Fruit fly (Drosophila melanogaster) whole organism, embryonic: Measurements from ENCODE around the gene Polr3A.
A peak's percentile ranks its signal among the peaks of the same experiment; 100 is the strongest.

Source experiments
- Blimp-1 ChIP-seq: fragments of 200-800 bp; sonication (Bioruptor generic); optimal IDR thresholded peaks from 3 replicates; lab custom pipeline; 2018; ENCODE audit warnings: missing biosample characterization, missing genetic modification characterization, mild to moderate bottlenecking, moderate library complexity, missing genetic modification reagents
- BtbVII ChIP-seq: fragments of 200-800 bp; sonication (Bioruptor generic); optimal IDR thresholded peaks from 3 replicates; lab custom pipeline; 2017; ENCODE audit warnings: missing biosample characterization, mild to moderate bottlenecking, missing genetic modification characterization
- CG12744 ChIP-seq: fragments of 200-800 bp; sonication (Bioruptor generic); optimal IDR thresholded peaks from 2 replicates; lab custom pipeline; 2016; ENCODE audit warnings: missing biosample characterization, missing genetic modification characterization
- CG1647 ChIP-seq: fragments of 200-800 bp; sonication (Bioruptor generic); optimal IDR thresholded peaks from 3 replicates; lab custom pipeline; 2016; ENCODE audit warnings: missing biosample characterization, missing genetic modification characterization
- CG17186 ChIP-seq: fragments of 200-800 bp; sonication (Bioruptor generic); optimal IDR thresholded peaks from 3 replicates; lab custom pipeline; 2017; ENCODE audit warnings: missing biosample characterization, missing genetic modification reagents, missing genetic modification characterization
- CG17802 ChIP-seq: fragments of 200-800 bp; sonication (Bioruptor generic); optimal IDR thresholded peaks from 2 replicates; lab custom pipeline; 2018; ENCODE audit warnings: missing biosample characterization, mild to moderate bottlenecking, missing genetic modification characterization, moderate library complexity
- CG18599 ChIP-seq: fragments of 200-800 bp; sonication (Bioruptor generic); optimal IDR thresholded peaks from 3 replicates; lab custom pipeline; 2017; ENCODE audit warnings: missing biosample characterization, missing genetic modification characterization, mild to moderate bottlenecking, moderate library complexity, missing genetic modification reagents
- CG18764 ChIP-seq: fragments of 200-800 bp; sonication (Bioruptor generic); optimal IDR thresholded peaks from 3 replicates; lab custom pipeline; 2016; ENCODE audit warnings: missing biosample characterization, missing genetic modification characterization
- CG2116 ChIP-seq: fragments of 200-800 bp; sonication (Bioruptor generic); optimal IDR thresholded peaks from 3 replicates; lab custom pipeline; 2018; ENCODE audit warnings: missing biosample characterization, mild to moderate bottlenecking, missing genetic modification characterization
- CG30020 ChIP-seq: fragments of 200-800 bp; optimal IDR thresholded peaks from 2 replicates; lab custom pipeline; 2019; ENCODE audit warnings: missing biosample characterization, mild to moderate bottlenecking, missing genetic modification characterization, moderate library complexity
- CG31388 ChIP-seq: fragments of 200-800 bp; sonication (Bioruptor generic); optimal IDR thresholded peaks from 2 replicates; lab custom pipeline; 2016; ENCODE audit warnings: missing biosample characterization, missing genetic modification characterization
- CG32532 ChIP-seq: fragments of 200-800 bp; sonication (Bioruptor generic); IDR thresholded peaks from 2 replicates; pipeline ENCODE4 v1.3.6; 2022; ENCODE audit warnings: missing biosample characterization, missing genetic modification characterization
- CG33557 ChIP-seq: fragments of 200-800 bp; sonication (Bioruptor generic); optimal IDR thresholded peaks from 2 replicates; lab custom pipeline; 2019; ENCODE audit warnings: missing biosample characterization, mild to moderate bottlenecking, missing genetic modification characterization, moderate library complexity
- CG4328 ChIP-seq: fragments of 200-800 bp; sonication (Bioruptor generic); optimal IDR thresholded peaks from 3 replicates; lab custom pipeline; 2017; ENCODE audit warnings: missing biosample characterization, missing genetic modification reagents, missing genetic modification characterization
- CG4854 ChIP-seq: fragments of 200-800 bp; sonication (Bioruptor generic); optimal IDR thresholded peaks from 2 replicates; lab custom pipeline; 2016; ENCODE audit warnings: missing biosample characterization, missing genetic modification characterization, inconsistent platforms
- CG7357 ChIP-seq: fragments of 200-800 bp; sonication (Bioruptor generic); IDR thresholded peaks from 3 replicates; pipeline ENCODE4 v1.3.6; 2022; ENCODE audit warnings: missing biosample characterization, missing genetic modification characterization
- CG7786 ChIP-seq: fragments of 200-800 bp; sonication (Bioruptor generic); optimal IDR thresholded peaks from 2 replicates; lab custom pipeline; 2016; ENCODE audit warnings: missing biosample characterization, missing genetic modification characterization
- CG8944 ChIP-seq: fragments of 200-800 bp; sonication (Bioruptor generic); optimal IDR thresholded peaks from 3 replicates; lab custom pipeline; 2016; ENCODE audit warnings: missing biosample characterization, missing genetic modification characterization
- CG9215 ChIP-seq: fragments of 200-800 bp; sonication (Bioruptor generic); IDR thresholded peaks from 2 replicates; pipeline ENCODE4 v1.3.6; 2022; ENCODE audit warnings: missing biosample characterization, missing genetic modification characterization
- CG9876 ChIP-seq: fragments of 200-800 bp; sonication (Bioruptor generic); optimal IDR thresholded peaks from 2 replicates; lab custom pipeline; 2016; ENCODE audit warnings: missing biosample characterization, missing genetic modification characterization
- CHES-1-like ChIP-seq: fragments of 200-800 bp; sonication (Bioruptor generic); optimal IDR thresholded peaks from 2 replicates; lab custom pipeline; 2016; ENCODE audit warnings: missing biosample characterization, missing genetic modification characterization
- Camta ChIP-seq: fragments of 200-800 bp; sonication (Bioruptor generic); optimal IDR thresholded peaks from 2 replicates; lab custom pipeline; 2016; ENCODE audit warnings: missing biosample characterization, missing genetic modification characterization
- CkIIα-i1 ChIP-seq: fragments of 200-800 bp; sonication (Bioruptor generic); IDR thresholded peaks from 2 replicates; pipeline ENCODE4 v1.3.6; 2022; ENCODE audit warnings: missing biosample characterization, missing genetic modification characterization
- Ets65A ChIP-seq: fragments of 200-800 bp; sonication (Bioruptor generic); peaks from one replicate; lab custom pipeline; 2016; ENCODE audit warnings: missing biosample characterization, missing genetic modification characterization
- Hand ChIP-seq: fragments of 200-800 bp; sonication (Bioruptor generic); optimal IDR thresholded peaks from 2 replicates; lab custom pipeline; 2017; ENCODE audit warnings: mild to moderate bottlenecking, missing biosample characterization, missing genetic modification reagents, missing genetic modification characterization
- Hey ChIP-seq: fragments of 200-800 bp; sonication (Bioruptor generic); optimal IDR thresholded peaks from 3 replicates; lab custom pipeline; 2018; ENCODE audit warnings: missing biosample characterization, mild to moderate bottlenecking, missing genetic modification characterization
- Hr3 ChIP-seq: fragments of 200-800 bp; sonication (Bioruptor generic); optimal IDR thresholded peaks from 3 replicates; lab custom pipeline; 2016; ENCODE audit warnings: missing biosample characterization, missing genetic modification characterization
- Kr ChIP-seq: fragments of 200-800 bp; sonication (Bioruptor generic); optimal IDR thresholded peaks from 2 replicates; lab custom pipeline; 2017; ENCODE audit warnings: missing biosample characterization, mild to moderate bottlenecking, missing genetic modification characterization
- Lhr ChIP-seq: fragments of 200-800 bp; sonication (Bioruptor generic); optimal IDR thresholded peaks from 3 replicates; lab custom pipeline; 2017; ENCODE audit warnings: mild to moderate bottlenecking, missing biosample characterization, missing genetic modification reagents, missing genetic modification characterization
- Lim3 ChIP-seq: fragments of 200-800 bp; sonication (Bioruptor generic); IDR thresholded peaks from 2 replicates; pipeline ENCODE4 v1.3.6; 2022; ENCODE audit warnings: missing biosample characterization, missing genetic modification characterization
- NC2α ChIP-seq: fragments of 200-800 bp; sonication (Bioruptor generic); optimal IDR thresholded peaks from 2 replicates; lab custom pipeline; 2016; ENCODE audit warnings: missing biosample characterization, missing genetic modification characterization
- NC2β ChIP-seq: fragments of 200-800 bp; sonication (Bioruptor generic); optimal IDR thresholded peaks from 2 replicates; lab custom pipeline; 2016; ENCODE audit warnings: missing biosample characterization, missing genetic modification characterization
- NFAT ChIP-seq: fragments of 200-800 bp; sonication (Bioruptor generic); IDR thresholded peaks from 2 replicates; pipeline ENCODE4 v1.3.6; 2022; ENCODE audit warnings: missing biosample characterization, missing genetic modification characterization
- Sox100B ChIP-seq: fragments of 200-800 bp; sonication (Bioruptor generic); optimal IDR thresholded peaks from 3 replicates; lab custom pipeline; 2018; ENCODE audit warnings: missing biosample characterization, mild to moderate bottlenecking, missing genetic modification characterization
- bbx ChIP-seq: fragments of 200-800 bp; sonication (Bioruptor generic); IDR thresholded peaks from 2 replicates; pipeline ENCODE4 v1.3.6; 2022; ENCODE audit warnings: missing biosample characterization, missing genetic modification characterization; ENCODE audit not compliant: partially characterized antibody
- dm ChIP-seq: fragments of 200-800 bp; sonication (Bioruptor generic); optimal IDR thresholded peaks from 3 replicates; lab custom pipeline; 2016; ENCODE audit warnings: missing biosample characterization, missing genetic modification characterization
- emc ChIP-seq: fragments of 200-800 bp; sonication (Bioruptor generic); optimal IDR thresholded peaks from 2 replicates; lab custom pipeline; 2016; ENCODE audit warnings: missing biosample characterization, missing genetic modification characterization
- exex ChIP-seq: fragments of 200-800 bp; sonication (Bioruptor generic); optimal IDR thresholded peaks from 4 replicates; lab custom pipeline; 2018; ENCODE audit warnings: missing biosample characterization, mild to moderate bottlenecking, missing genetic modification characterization, moderate library complexity
- fd3F ChIP-seq: fragments of 200-800 bp; sonication (Bioruptor generic); optimal IDR thresholded peaks from 2 replicates; lab custom pipeline; 2018; ENCODE audit warnings: missing biosample characterization, mild to moderate bottlenecking, missing genetic modification characterization, moderate library complexity
- fru ChIP-seq: fragments of >200 bp; optimal IDR thresholded peaks from 2 replicates; lab custom pipeline; 2017
- gsb-n ChIP-seq: fragments of 200-800 bp; sonication (Bioruptor generic); optimal IDR thresholded peaks from 3 replicates; lab custom pipeline; 2018; ENCODE audit warnings: missing biosample characterization, mild to moderate bottlenecking, missing genetic modification characterization
- h ChIP-seq: fragments of >200 bp; optimal IDR thresholded peaks from 2 replicates; lab custom pipeline; 2017
- hth ChIP-seq: fragments of >200 bp; optimal IDR thresholded peaks from 2 replicates; lab custom pipeline; 2017; ENCODE audit warnings: inconsistent platforms
- inv ChIP-seq: fragments of 200-800 bp; sonication (Bioruptor generic); IDR thresholded peaks from 2 replicates; pipeline ENCODE4 v1.3.6; 2022; ENCODE audit warnings: missing biosample characterization, missing genetic modification characterization; ENCODE audit not compliant: partially characterized antibody
- nau ChIP-seq: fragments of 200-800 bp; sonication (Bioruptor generic); optimal IDR thresholded peaks from 3 replicates; lab custom pipeline; 2017; ENCODE audit warnings: missing biosample characterization, mild to moderate bottlenecking, missing genetic modification characterization, missing genetic modification reagents
- odd ChIP-seq: fragments of 200-800 bp; sonication (Bioruptor generic); optimal IDR thresholded peaks from 2 replicates; lab custom pipeline; 2017; ENCODE audit warnings: missing biosample characterization, mild to moderate bottlenecking, missing genetic modification characterization
- pb ChIP-seq: fragments of 200-800 bp; sonication (Bioruptor generic); optimal IDR thresholded peaks from 3 replicates; lab custom pipeline; 2016; ENCODE audit warnings: missing biosample characterization, missing genetic modification characterization
- pho ChIP-seq: fragments of 200-800 bp; sonication (Bioruptor generic); optimal IDR thresholded peaks from 2 replicates; lab custom pipeline; 2016; ENCODE audit warnings: missing biosample characterization, missing genetic modification characterization
- salm ChIP-seq: fragments of 200-800 bp; sonication (Bioruptor generic); optimal IDR thresholded peaks from 2 replicates; lab custom pipeline; 2018; ENCODE audit warnings: missing biosample characterization, mild to moderate bottlenecking, missing genetic modification characterization
- vfl ChIP-seq: fragments of 200-800 bp; sonication (Bioruptor generic); optimal IDR thresholded peaks from 2 replicates; lab custom pipeline; 2016; ENCODE audit warnings: missing biosample characterization, missing genetic modification characterization
- vnd ChIP-seq: fragments of 200-800 bp; sonication (Bioruptor generic); IDR thresholded peaks from 3 replicates; pipeline ENCODE4 v1.3.6; 2022; ENCODE audit warnings: missing biosample characterization, missing genetic modification characterization; ENCODE audit not compliant: partially characterized antibody

The Polr3A gene

dm6 chrX:15760447-15761297 lies 2.1 kb upstream of the Polr3A start, which contains the start of the genes Graf and mRpL3 (continued):
- TF ChIP-seq Sox100B: no peak
- TF ChIP-seq CG17802 (tag; lab: Kevin White, UChicago): peak; percentile 74
- no peak for TF ChIP-seq hth (lab: Kevin White, UChicago)
- TF ChIP-seq gsb-n (tag; lab: Kevin White, UChicago): no peak
- TF ChIP-seq NFAT: no peak
- no peak for TF ChIP-seq pb (GFP tag; lab: Kevin White, UChicago)
- TF ChIP-seq CG8944: no peak
- no peak for TF ChIP-seq CkIIα-i1 (GFP tag; lab: Robert Waterston, UW)
- TF ChIP-seq CG17186: peak; percentile 99
- no peak for TF ChIP-seq CG18764 (GFP tag; lab: Kevin White, UChicago)
- no peak for TF ChIP-seq Hand
- no peak for TF ChIP-seq Ets65A (GFP tag; lab: Kevin White, UChicago)
- no peak for TF ChIP-seq Lhr (GFP tag; lab: Kevin White, UChicago)
- no peak for TF ChIP-seq Hey (tag; lab: Kevin White, UChicago)
- no peak for TF ChIP-seq BtbVII (GFP tag; lab: Kevin White, UChicago)
- TF ChIP-seq CG33557 (GFP tag; lab: Kevin White, UChicago): no peak
- no peak for TF ChIP-seq Blimp-1 (GFP tag; lab: Kevin White, UChicago)
- TF ChIP-seq exex: peak; percentile 8
- no peak for TF ChIP-seq salm (tag; lab: Kevin White, UChicago)
- TF ChIP-seq Camta (GFP tag; lab: Kevin White, UChicago): no peak
- no peak for TF ChIP-seq nau
- no peak for TF ChIP-seq CG32532
- TF ChIP-seq Lim3 (GFP tag; lab: Robert Waterston, UW): no peak
- peak; percentile 4 for TF ChIP-seq Hr3 (GFP tag; lab: Kevin White, UChicago)
- no peak for TF ChIP-seq CG9215 (GFP tag; lab: Robert Waterston, UW)
- TF ChIP-seq CG4854 (GFP tag; lab: Kevin White, UChicago): no peak
- TF ChIP-seq CG9876: no peak
- TF ChIP-seq NC2α (GFP tag; lab: Kevin White, UChicago): no peak
- TF ChIP-seq CG18599 (GFP tag; lab: Kevin White, UChicago): no peak
- no peak for TF ChIP-seq NC2β (GFP tag; lab: Kevin White, UChicago)
- TF ChIP-seq h: no peak
- TF ChIP-seq fd3F (GFP tag; lab: Kevin White, UChicago): no peak
- TF ChIP-seq dm (GFP tag; lab: Kevin White, UChicago): peak; percentile 22
- TF ChIP-seq CG12744: no peak
- TF ChIP-seq CG7357 (GFP tag; lab: Robert Waterston, UW): peak; percentile 85
- peak; percentile 90 for TF ChIP-seq vnd (GFP tag; lab: Robert Waterston, UW)
- peak; percentile 47 for TF ChIP-seq CG2116 (GFP tag; lab: Kevin White, UChicago)
- TF ChIP-seq pho (GFP tag; lab: Kevin White, UChicago): no peak
- TF ChIP-seq inv (GFP tag; lab: Robert Waterston, UW): peak; percentile 88
- TF ChIP-seq emc (GFP tag; lab: Kevin White, UChicago): no peak
- TF ChIP-seq CG1647 (GFP tag; lab: Kevin White, UChicago): no peak
- TF ChIP-seq CG31388 (GFP tag; lab: Kevin White, UChicago): no peak
- TF ChIP-seq CG30020 (tag; lab: Kevin White, UChicago): peak; percentile 96
- TF ChIP-seq CHES-1-like: peak; percentile 20
- no peak for TF ChIP-seq vfl (GFP tag; lab: Kevin White, UChicago)
- no peak for TF ChIP-seq CG7786 (GFP tag; lab: Kevin White, UChicago)
- no peak for TF ChIP-seq fru
- TF ChIP-seq odd (GFP tag; lab: Kevin White, UChicago): no peak
- TF ChIP-seq CG4328: no peak
- TF ChIP-seq bbx (GFP tag; lab: Robert Waterston, UW): peak; percentile 96
- TF ChIP-seq Kr (GFP tag; lab: Kevin White, UChicago): no peak
